Worm (Caenorhabditis elegans): ENCODE results near the gene tlk-1.
"Not testable (repeated sequence)": the region's sequence is repeated elsewhere in the genome, so short reads cannot be mapped to it uniquely, and the experiment has no call there.

tlk-1 gene

ce11 chrIII:9699576-9699975 lies at the start of gene tlk-1:
tlk-1 (plus strand) TSS chrIII:9699876.
- TF ChIP-seq unc-62 (GFP tag; optimal IDR thresholded peaks at IDR 0.05): no peak

ce11 chrIII:9651871-9652270 lies 47.8 kb upstream of the tlk-1 start, which contains the start of gene C15H7.3:
C15H7.3 (minus strand) TSS chrIII:9651971.
- TF ChIP-seq unc-62 (GFP tag; optimal IDR thresholded peaks at IDR 0.05): no peak

- TF ChIP-seq unc-62 (GFP tag; optimal IDR thresholded peaks at IDR 0.05): no peak
These were observed 43.9 kb upstream of the tlk-1 start, which contains the start of gene C15H7.4 for ce11 chrIII:9655802-9656201. C15H7.4 (minus strand) TSS chrIII:9655902.

- TF ChIP-seq unc-62 (GFP tag; optimal IDR thresholded peaks at IDR 0.05): no peak
These were observed 41.1 kb upstream of the tlk-1 start for ce11 chrIII:9658569-9658968.

ce11 chrIII:9661119-9661518 lies 38.6 kb upstream of the tlk-1 start:
- no peak for TF ChIP-seq unc-62 (GFP tag; optimal IDR thresholded peaks at IDR 0.05)

ce11 chrIII:9662266-9662959 lies 37.3 kb upstream of the tlk-1 start:
- TF ChIP-seq unc-62 (GFP tag; optimal IDR thresholded peaks at IDR 0.05): no peak

ce11 chrIII:9663943-9664342 lies 35.7 kb upstream of the tlk-1 start:
- TF ChIP-seq unc-62 (GFP tag; optimal IDR thresholded peaks at IDR 0.05): no peak

ce11 chrIII:9664484-9665221 lies 35.0 kb upstream of the tlk-1 start:
- no peak for TF ChIP-seq unc-62 (GFP tag; optimal IDR thresholded peaks at IDR 0.05)

ce11 chrIII:9665490-9666179 lies 34.0 kb upstream of the tlk-1 start:
- TF ChIP-seq unc-62 (GFP tag; optimal IDR thresholded peaks at IDR 0.05): no peak

ce11 chrIII:9666239-9666638 lies 33.4 kb upstream of the tlk-1 start:
- TF ChIP-seq unc-62 (GFP tag; optimal IDR thresholded peaks at IDR 0.05): no peak

- TF ChIP-seq unc-62 (GFP tag; optimal IDR thresholded peaks at IDR 0.05): no peak
These were observed 33.0 kb upstream of the tlk-1 start for ce11 chrIII:9666668-9667067.

ce11 chrIII:9667591-9668265 lies 31.9 kb upstream of the tlk-1 start, which contains the start of gene C07A9.9:
C07A9.9 (minus strand) TSS chrIII:9667641.
- TF ChIP-seq unc-62 (GFP tag; optimal IDR thresholded peaks at IDR 0.05): no peak

- no peak for TF ChIP-seq unc-62 (GFP tag; optimal IDR thresholded peaks at IDR 0.05)
These were observed 30.1 kb upstream of the tlk-1 start for ce11 chrIII:9669546-9669945.

- TF ChIP-seq unc-62 (GFP tag; optimal IDR thresholded peaks at IDR 0.05): no peak
These were observed 20.9 kb upstream of the tlk-1 start, which contains the start of gene ugt-60 for ce11 chrIII:9678819-9679218. ugt-60 (minus strand) TSS chrIII:9679051.

- TF ChIP-seq unc-62 (GFP tag; optimal IDR thresholded peaks at IDR 0.05): not testable (repeated sequence)
These were observed 18.5 kb upstream of the tlk-1 start, which contains the start of gene C07A9.13 for ce11 chrIII:9681206-9681605. C07A9.13 (minus strand) TSS chrIII:9681306.

- TF ChIP-seq unc-62 (GFP tag; optimal IDR thresholded peaks at IDR 0.05): not testable (repeated sequence)
These were observed 16.9 kb upstream of the tlk-1 start, which contains the start of gene C07A9.5 for ce11 chrIII:9682729-9683128. C07A9.5 (minus strand) TSS chrIII:9682829.

Data from whole organism, dauer.